Worm (Caenorhabditis elegans): ENCODE measurements around the gene xbx-4.
A peak's percentile ranks its signal among the peaks of the same experiment; 100 is the strongest.

Gene xbx-4

DNA sequence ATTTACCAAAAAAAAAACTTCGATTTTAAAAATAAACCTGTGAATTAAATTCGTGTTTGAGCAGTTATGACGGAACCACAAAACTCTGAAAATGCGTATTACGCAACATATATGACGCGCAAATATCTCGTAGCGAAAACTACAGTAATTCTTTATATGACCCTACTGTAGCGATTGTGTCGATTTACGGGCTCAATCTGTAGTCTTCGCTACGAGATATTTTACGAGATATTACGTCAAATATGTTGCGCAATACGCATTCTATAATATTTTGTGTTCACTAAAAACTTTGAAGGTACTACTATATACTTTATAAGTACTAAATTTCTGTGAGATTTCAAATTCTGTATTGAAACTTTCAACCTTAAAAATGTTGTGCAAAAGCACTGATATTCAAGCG lies 23.0 kb downstream of the xbx-4 start:
- TF ChIP-seq php-3 (GFP tag; IDR thresholded peaks at IDR 0.05): no peak
- TF ChIP-seq nhr-102 (tag; optimal IDR thresholded peaks at IDR 0.05): no peak
- no peak for TF ChIP-seq daf-8 (GFP tag; IDR thresholded peaks at IDR 0.05)
- no peak for TF ChIP-seq F44E2.7 (GFP tag; IDR thresholded peaks at IDR 0.05)
- TF ChIP-seq D1046.2 (GFP tag; IDR thresholded peaks at IDR 0.05): no peak
- TF ChIP-seq nhr-77 (tag; optimal IDR thresholded peaks at IDR 0.05): no peak
- TF ChIP-seq hmg-1.1 (GFP tag; IDR thresholded peaks at IDR 0.05): no peak
- TF ChIP-seq hlh-30 (tag; optimal IDR thresholded peaks at IDR 0.05; ENCODE audit: insufficient read depth): no peak
- TF ChIP-seq daf-19 (GFP tag; conservative IDR thresholded peaks at IDR 0.05): no peak
- no peak for TF ChIP-seq dmd-9 (GFP tag; IDR thresholded peaks at IDR 0.05)
- TF ChIP-seq zip-11 (GFP tag; IDR thresholded peaks at IDR 0.05): no peak
- no peak for TF ChIP-seq F10B5.3 (tag; optimal IDR thresholded peaks at IDR 0.05)
- no peak for TF ChIP-seq ama-1 (optimal IDR thresholded peaks at IDR 0.05)
- TF ChIP-seq ceh-44 (GFP tag; IDR thresholded peaks at IDR 0.05): no peak
- no peak for TF ChIP-seq mxl-3 (GFP tag; optimal IDR thresholded peaks at IDR 0.05)
- TF ChIP-seq ceh-82 (tag; optimal IDR thresholded peaks at IDR 0.05): no peak

- TF ChIP-seq lir-3 (tag; optimal IDR thresholded peaks at IDR 0.05): no peak
- TF ChIP-seq F37D6.2 (tag; optimal IDR thresholded peaks at IDR 0.05): no peak
- TF ChIP-seq snpc-4 (tag; optimal IDR thresholded peaks at IDR 0.05): no peak
- no peak for TF ChIP-seq nhr-102 (tag; optimal IDR thresholded peaks at IDR 0.05)
These were observed 26.1 kb downstream of the xbx-4 start, which contains the start of gene C54E4.12 for ce11 chrIV:2140543-2140942. TSS of gene C54E4.12 (minus strand) at chrIV:2140643.

DNA sequence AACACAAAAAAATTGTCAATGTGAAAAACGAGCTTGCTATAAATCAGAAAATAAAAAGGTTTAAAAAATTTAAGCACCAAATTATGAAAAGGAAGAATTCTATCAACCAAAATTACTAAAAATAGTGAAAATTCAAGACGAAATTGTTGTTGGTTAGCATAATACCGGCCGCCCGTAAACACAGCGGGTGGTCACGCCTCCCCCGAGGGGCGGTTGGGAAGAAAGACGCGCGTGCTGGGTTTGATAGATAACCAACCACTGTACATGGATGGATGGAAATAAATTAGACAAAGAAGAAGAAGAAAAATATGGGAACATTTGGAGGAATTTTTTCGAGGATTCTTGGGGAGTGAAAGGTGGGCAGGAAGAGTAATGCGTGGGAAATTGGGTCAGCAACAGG lies 27.9 kb downstream of the xbx-4 start:
- TF ChIP-seq madf-9 (GFP tag; conservative IDR thresholded peaks at IDR 0.05): no peak
- no peak for TF ChIP-seq dpl-1 (GFP tag; optimal IDR thresholded peaks at IDR 0.05)
- TF ChIP-seq unc-39 (tag; optimal IDR thresholded peaks at IDR 0.05): no peak
- no peak for TF ChIP-seq fos-1 (tag; optimal IDR thresholded peaks at IDR 0.05)
- TF ChIP-seq ceh-28 (tag; optimal IDR thresholded peaks at IDR 0.05): no peak
- TF ChIP-seq fkh-10 (GFP tag; optimal IDR thresholded peaks at IDR 0.05): no peak
- TF ChIP-seq set-16 (GFP tag; IDR thresholded peaks at IDR 0.05): no peak
- TF ChIP-seq dmd-9 (GFP tag; IDR thresholded peaks at IDR 0.05): no peak
- TF ChIP-seq zfp-3 (GFP tag; conservative IDR thresholded peaks at IDR 0.05): no peak
- TF ChIP-seq nhr-10 (tag; optimal IDR thresholded peaks at IDR 0.05): no peak
- TF ChIP-seq tag-97 (GFP tag; IDR thresholded peaks at IDR 0.05): no peak
- no peak for TF ChIP-seq nhr-237 (tag; optimal IDR thresholded peaks at IDR 0.05)
- no peak for TF ChIP-seq nhr-76 (tag; optimal IDR thresholded peaks at IDR 0.05)
- no peak for TF ChIP-seq arid-1 (GFP tag; conservative IDR thresholded peaks at IDR 0.05)
- TF ChIP-seq jun-1 (tag; optimal IDR thresholded peaks at IDR 0.05): no peak

- TF ChIP-seq nhr-10 (tag; optimal IDR thresholded peaks at IDR 0.05) (no peak), nhr-77 (tag; optimal IDR thresholded peaks at IDR 0.05) (no peak), hlh-30 (tag; optimal IDR thresholded peaks at IDR 0.05; ENCODE audit: insufficient read depth) (peak; percentile 63), mdl-1 (tag; optimal IDR thresholded peaks at IDR 0.05) (peak in 1 of 2 experiments; percentile 29), zag-1 (tag; optimal IDR thresholded peaks at IDR 0.05) (no peak), nhr-28 (tag; optimal IDR thresholded peaks at IDR 0.05) (peak; percentile 70), Y105C5A.15 (GFP tag; IDR thresholded peaks at IDR 0.05) (no peak), daf-16 (GFP tag; optimal IDR thresholded peaks at IDR 0.05) (no peak), daf-16 (tag; optimal IDR thresholded peaks at IDR 0.05) (no peak), mep-1 (tag; optimal IDR thresholded peaks at IDR 0.05) (no peak), aly-2 (tag; optimal IDR thresholded peaks at IDR 0.05) (no peak), cey-2 (tag; optimal IDR thresholded peaks at IDR 0.05; ENCODE audit: borderline replicate concordance, insufficient read depth) (peak; percentile 14), pha-4 (GFP tag; IDR thresholded peaks at IDR 0.05) (no peak), pha-4 (tag; optimal IDR thresholded peaks at IDR 0.05) (no peak), dmd-6 (GFP tag; IDR thresholded peaks at IDR 0.05) (peak; percentile 38), saeg-2 (GFP tag; IDR thresholded peaks at IDR 0.05) (no peak), nhr-25 (tag; optimal IDR thresholded peaks at IDR 0.05; ENCODE audit: borderline replicate concordance, insufficient read depth) (no peak), nhr-48 (tag; optimal IDR thresholded peaks at IDR 0.05) (peak; percentile 94), hlh-11 (tag; optimal IDR thresholded peaks at IDR 0.05) (peak; percentile 50), aha-1 (tag) (peak; percentile 56)
These were observed 34.9 kb downstream of the xbx-4 start, which contains the start of gene C54E4.5 for ce11 chrIV:2149247-2149756. TSS of gene C54E4.5 (minus strand) at chrIV:2149297.
